Worm (Caenorhabditis elegans) whole organism, L4 larva: ENCODE measurements around the gene lys-2.

Experiments used
- D1046.2 ChIP-seq: fragments of 200-800 bp; sonication (Bioruptor generic); IDR thresholded peaks from 2 replicates; pipeline ENCODE4 v1.3.6; 2022; ENCODE audit warnings: missing genetic modification characterization, missing compliant biosample characterization
- T20F7.1 ChIP-seq: fragments of 200-800 bp; sonication (Bioruptor generic); optimal IDR thresholded peaks from 2 replicates; lab custom pipeline; 2018; ENCODE audit warnings: mild to moderate bottlenecking, missing genetic modification characterization, missing compliant biosample characterization
- T26A8.4 ChIP-seq: fragments of 200-800 bp; sonication (Bioruptor generic); IDR thresholded peaks from 2 replicates; pipeline ENCODE4 v1.3.6; 2022; ENCODE audit warnings: missing genetic modification characterization, missing compliant biosample characterization
- Y105C5A.15 ChIP-seq: fragments of 200-800 bp; sonication (Bioruptor generic); IDR thresholded peaks from 2 replicates; pipeline ENCODE4 v1.3.6; 2022; ENCODE audit warnings: missing genetic modification characterization, missing compliant biosample characterization
- Y75B8A.6 ChIP-seq: fragments of 200-800 bp; sonication (Bioruptor generic); IDR thresholded peaks from 2 replicates; pipeline ENCODE4 v1.3.6; 2022; ENCODE audit warnings: missing genetic modification reagents, missing genetic modification characterization, missing compliant biosample characterization
- aha-1 ChIP-seq: fragments of 150-350 bp; peaks from one replicate; lab custom pipeline; 2014; ENCODE audit warnings: missing biosample characterization, missing genetic modification characterization
- ama-1 ChIP-seq: fragments of 150-350 bp; optimal IDR thresholded peaks from 2 replicates; lab custom pipeline; 2014; ENCODE audit warnings: inconsistent platforms, mixed read lengths
- arid-1 ChIP-seq: fragments of 200-800 bp; sonication (Bioruptor generic); conservative IDR thresholded peaks from 2 replicates; pipeline ENCODE4 v1.3.6; 2022; ENCODE audit warnings: missing genetic modification reagents, missing genetic modification characterization, missing compliant biosample characterization
- ceh-20 ChIP-seq: fragments of 200-800 bp; sonication (Bioruptor generic); IDR thresholded peaks from 2 replicates; pipeline ENCODE4 v1.3.6; 2022; ENCODE audit warnings: missing genetic modification reagents, missing genetic modification characterization, missing compliant biosample characterization
- ceh-28 ChIP-seq: fragments of 150-350 bp; optimal IDR thresholded peaks from 2 replicates; lab custom pipeline; 2014; ENCODE audit warnings: missing biosample characterization, missing genetic modification reagents, missing genetic modification characterization
- cey-2 ChIP-seq: sonication (generic microtip); optimal IDR thresholded peaks from 3 replicates; lab custom pipeline; 2017; ENCODE audit warnings: missing genetic modification characterization, mild to moderate bottlenecking, missing compliant biosample characterization, antibody characterized with exemption, borderline replicate concordance; ENCODE audit not compliant: insufficient read depth
- ctbp-1 ChIP-seq: fragments of 200-800 bp; sonication (Bioruptor generic); IDR thresholded peaks from 2 replicates; pipeline ENCODE4 v1.3.6; 2022; ENCODE audit warnings: missing genetic modification reagents, missing genetic modification characterization, missing compliant biosample characterization
- daf-16 ChIP-seq, 3 experiments: sonication (generic microtip); optimal IDR thresholded peaks; 2 replicates each; lab custom pipeline; 2016 to 2017; ENCODE audit warnings: missing genetic modification characterization in 3 of 3, missing genetic modification reagents in 3 of 3, mild to moderate bottlenecking in 2 of 3, missing compliant biosample characterization in 2 of 3, missing biosample characterization in 1 of 3, moderate library complexity in 1 of 3
- dmd-8 ChIP-seq: fragments of 200-800 bp; sonication (Bioruptor generic); IDR thresholded peaks from 2 replicates; pipeline ENCODE4 v1.3.6; 2022; ENCODE audit warnings: missing genetic modification characterization, missing compliant biosample characterization
- dmd-9 ChIP-seq: fragments of 200-800 bp; sonication (Bioruptor generic); IDR thresholded peaks from 2 replicates; pipeline ENCODE4 v1.3.6; 2022; ENCODE audit warnings: missing genetic modification reagents, missing genetic modification characterization, missing compliant biosample characterization
- dve-1 ChIP-seq: sonication (generic microtip); optimal IDR thresholded peaks from 2 replicates; lab custom pipeline; 2017; ENCODE audit warnings: antibody characterized with exemption, mild to moderate bottlenecking, missing genetic modification characterization, missing compliant biosample characterization; ENCODE audit not compliant: insufficient read depth
- fos-1 ChIP-seq: fragments of 150-350 bp; optimal IDR thresholded peaks from 2 replicates; lab custom pipeline; 2014; ENCODE audit warnings: missing biosample characterization, missing genetic modification characterization
- hif-1 ChIP-seq, 2 experiments: sonication (generic microtip); optimal IDR thresholded peaks; 2 replicates each; lab custom pipeline; 2016 to 2017; ENCODE audit warnings: missing compliant biosample characterization in 2 of 2, missing genetic modification characterization in 2 of 2, missing genetic modification reagents in 2 of 2, missing genotype in 2 of 2, mild to moderate bottlenecking in 1 of 2
- hlh-30 ChIP-seq: sonication (generic microtip); optimal IDR thresholded peaks from 2 replicates; lab custom pipeline; 2017; ENCODE audit warnings: antibody characterized with exemption, mild to moderate bottlenecking, missing genetic modification characterization, missing compliant biosample characterization; ENCODE audit not compliant: insufficient read depth
- hmg-1.1 ChIP-seq: fragments of 200-800 bp; sonication (Bioruptor generic); IDR thresholded peaks from 2 replicates; pipeline ENCODE4 v1.3.6; 2022; ENCODE audit warnings: missing genetic modification reagents, missing genetic modification characterization, missing compliant biosample characterization
- lin-38 ChIP-seq: fragments of 200-800 bp; sonication (Bioruptor generic); IDR thresholded peaks from 2 replicates; pipeline ENCODE4 v1.3.6; 2022; ENCODE audit warnings: missing genetic modification reagents, missing genetic modification characterization, missing compliant biosample characterization
- lir-3 ChIP-seq: sonication (generic microtip); optimal IDR thresholded peaks from 2 replicates; lab custom pipeline; 2016; ENCODE audit warnings: mild to moderate bottlenecking, missing genetic modification characterization, missing compliant biosample characterization
- lsy-2 ChIP-seq, 2 experiments: fragments of 150-350 bp in 1 of 2; sonication (generic microtip) in 1 of 2; optimal IDR thresholded peaks; 2 replicates each; lab custom pipeline; 2014 to 2017; ENCODE audit warnings: missing biosample characterization in 2 of 2, missing genetic modification characterization in 2 of 2
- mdl-1 ChIP-seq, 2 experiments: fragments of 150-350 bp in 1 of 2; sonication (generic microtip) in 1 of 2; optimal IDR thresholded peaks; 2 replicates each; lab custom pipeline; 2014 to 2017; ENCODE audit warnings: missing biosample characterization in 2 of 2, missing genetic modification characterization in 2 of 2
- mep-1 ChIP-seq: fragments of 150-350 bp; sonication (generic microtip); optimal IDR thresholded peaks from 3 replicates; lab custom pipeline; 2014; ENCODE audit warnings: missing biosample characterization, missing genetic modification characterization
- mxl-3 ChIP-seq: fragments of 200-800 bp; sonication (Bioruptor generic); optimal IDR thresholded peaks from 2 replicates; lab custom pipeline; 2018; ENCODE audit warnings: mild to moderate bottlenecking, missing genetic modification characterization, missing compliant biosample characterization
- nhr-11 ChIP-seq: fragments of 150-350 bp; optimal IDR thresholded peaks from 2 replicates; lab custom pipeline; 2014; ENCODE audit warnings: missing biosample characterization, missing genetic modification characterization
- nhr-111 ChIP-seq: fragments of 200-800 bp; sonication (Bioruptor generic); optimal IDR thresholded peaks from 2 replicates; lab custom pipeline; 2018; ENCODE audit warnings: mild to moderate bottlenecking, missing genetic modification characterization, missing compliant biosample characterization
- nhr-237 ChIP-seq: sonication (generic microtip); optimal IDR thresholded peaks from 2 replicates; lab custom pipeline; 2017; ENCODE audit warnings: missing biosample characterization, missing genetic modification characterization
- nhr-28 ChIP-seq: fragments of 150-350 bp; optimal IDR thresholded peaks from 2 replicates; lab custom pipeline; 2014; ENCODE audit warnings: missing biosample characterization, missing genetic modification characterization
- nhr-48 ChIP-seq: sonication (generic microtip); optimal IDR thresholded peaks from 2 replicates; lab custom pipeline; 2016; ENCODE audit warnings: mild to moderate bottlenecking, missing genetic modification characterization, missing compliant biosample characterization
- nhr-76 ChIP-seq: fragments of 150-350 bp; optimal IDR thresholded peaks from 2 replicates; lab custom pipeline; 2014; ENCODE audit warnings: missing biosample characterization, missing genetic modification characterization
- pha-4 ChIP-seq, 2 experiments: fragments of 150-350 bp in 1 of 2; fragments of 200-800 bp in 1 of 2; sonication (Bioruptor generic) in 1 of 2; IDR thresholded peaks in 1 of 2; optimal IDR thresholded peaks in 1 of 2; 2 replicates each; pipeline versions ENCODE4 v1.3.6 to Lab custom; 2014 to 2022; ENCODE audit warnings: missing genetic modification characterization in 2 of 2, missing genetic modification reagents in 2 of 2, missing biosample characterization in 1 of 2, missing compliant biosample characterization in 1 of 2
- pqm-1 ChIP-seq: sonication (generic microtip); optimal IDR thresholded peaks from 2 replicates; lab custom pipeline; 2017; ENCODE audit warnings: missing biosample characterization, missing genetic modification characterization
- rbr-2 ChIP-seq: sonication (generic microtip); optimal IDR thresholded peaks from 2 replicates; lab custom pipeline; 2016; ENCODE audit warnings: missing genotype, missing genetic modification characterization, missing compliant biosample characterization
- spr-3 ChIP-seq: fragments of 200-800 bp; sonication (Bioruptor generic); optimal IDR thresholded peaks from 2 replicates; lab custom pipeline; 2018; ENCODE audit warnings: mild to moderate bottlenecking, missing genetic modification characterization, missing compliant biosample characterization
- vab-7 ChIP-seq: fragments of 200-800 bp; sonication (Bioruptor generic); IDR thresholded peaks from 2 replicates; pipeline ENCODE4 v1.3.6; 2022; ENCODE audit warnings: missing genetic modification reagents, missing genetic modification characterization, missing compliant biosample characterization
- zag-1 ChIP-seq: fragments of 150-350 bp; optimal IDR thresholded peaks from 2 replicates; lab custom pipeline; 2014; ENCODE audit warnings: missing biosample characterization, missing genetic modification characterization
- zip-2 ChIP-seq: fragments of 150-350 bp; optimal IDR thresholded peaks from 2 replicates; lab custom pipeline; 2014; ENCODE audit warnings: missing biosample characterization, missing genetic modification characterization

The lys-2 gene

DNA sequence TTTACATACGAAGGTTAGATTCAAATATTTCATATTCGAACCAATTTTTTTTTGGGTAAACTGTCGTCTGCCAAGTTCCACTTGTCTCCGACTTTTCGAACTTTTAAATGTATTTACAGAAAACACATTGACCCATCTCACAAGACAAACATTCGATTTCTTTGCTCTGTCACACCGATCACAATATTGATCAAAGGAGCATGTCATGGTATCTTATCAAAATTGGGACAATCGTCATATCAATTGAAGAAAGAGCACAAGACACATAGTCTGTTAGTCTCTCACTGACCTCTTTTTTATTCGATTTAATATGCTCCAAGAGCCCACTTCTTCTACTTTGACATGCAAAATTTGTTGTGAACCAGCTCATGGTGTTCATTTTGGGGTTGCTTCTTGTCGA, 25.2 kb downstream of the lys-2 start, which contains the start of gene nhr-232 (continued):
- no peak for TF ChIP-seq vab-7
- no peak for TF ChIP-seq fos-1 (tag; lab: Kevin White, UChicago)
- TF ChIP-seq, all 104 proteins: peak for 12

DNA sequence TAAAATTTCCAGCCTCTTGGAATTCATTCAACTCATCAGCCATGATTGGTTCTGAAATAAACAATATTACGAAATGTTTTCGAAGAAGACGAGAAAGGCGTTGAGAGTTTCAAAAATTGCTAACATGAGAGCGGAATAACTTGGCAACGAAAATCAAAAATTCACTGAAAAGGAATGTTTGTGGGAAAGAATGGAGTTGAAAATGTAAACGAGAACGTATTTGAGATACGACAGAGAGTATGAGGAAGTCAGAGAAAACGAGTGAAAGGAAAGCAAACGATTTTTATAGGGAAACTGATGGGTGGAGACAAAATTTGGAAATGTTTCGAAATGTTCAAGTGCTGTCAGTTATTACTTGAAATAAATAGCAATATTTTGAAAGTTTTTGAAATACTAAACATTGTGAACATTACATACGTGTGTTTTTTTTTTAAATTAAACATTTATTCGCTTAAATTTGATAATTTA, 26.2 kb downstream of the lys-2 start, which contains the start of gene rop-1:
Gene rop-1, minus strand, starts transcription at position 51 of the 468 bp plus-strand sequence.
- TF ChIP-seq nhr-28 (tag; lab: Kevin White, UChicago) (peak; percentile 37), nhr-48 (tag; lab: Kevin White, UChicago) (no peak), pqm-1 (peak; percentile 12), rbr-2 (no peak), zip-2 (tag; lab: Kevin White, UChicago) (peak; percentile 94), pha-4 (GFP tag; IDR thresholded peaks at IDR 0.05; lab: Robert Waterston, UW) (no peak), pha-4 (tag; optimal IDR thresholded peaks at IDR 0.05; lab: Kevin White, UChicago) (peak; percentile 68), ama-1 (lab: Kevin White, UChicago) (peak; percentile 59), mdl-1 (tag; optimal IDR thresholded peaks at IDR 0.05; lab: Kevin White, UChicago) (no peak), cey-2 (no peak), ceh-28 (tag; lab: Kevin White, UChicago) (no peak), daf-16 (GFP tag; optimal IDR thresholded peaks at IDR 0.05; lab: Kevin White, UChicago) (no peak), daf-16 (tag; optimal IDR thresholded peaks at IDR 0.05; lab: Kevin White, UChicago) (peak; percentile 64), dmd-8 (GFP tag; lab: Robert Waterston, UW) (no peak), dve-1 (peak; percentile 58)

DNA sequence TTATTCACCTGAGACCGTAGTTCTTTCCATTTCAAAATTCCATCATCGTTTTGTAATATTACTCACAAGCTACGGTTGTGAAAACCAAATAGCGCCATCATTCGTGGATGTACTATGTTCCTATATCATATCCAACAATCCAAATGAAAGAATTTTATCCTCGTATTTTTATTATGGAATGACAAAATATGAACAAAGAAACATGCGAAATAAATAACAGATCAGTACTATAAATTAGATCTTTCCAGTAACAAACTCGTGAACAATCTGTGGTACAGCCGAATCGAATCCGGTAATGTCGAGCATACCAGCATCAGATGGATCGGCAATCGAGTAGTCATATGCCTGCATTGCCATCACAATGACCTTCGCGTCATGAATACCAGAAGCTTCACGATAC, 28.6 kb downstream of the lys-2 start:
- TF ChIP-seq mep-1 (tag; lab: Kevin White, UChicago): peak; percentile 8
- TF ChIP-seq mxl-3 (GFP tag; lab: Kevin White, UChicago): no peak
- TF ChIP-seq spr-3: no peak
- no peak for TF ChIP-seq nhr-11
- peak; percentile 76 for TF ChIP-seq aha-1
- TF ChIP-seq ceh-20 (GFP tag; lab: Robert Waterston, UW): no peak
- no peak for TF ChIP-seq Y75B8A.6 (GFP tag; lab: Robert Waterston, UW)
- TF ChIP-seq dmd-9 (GFP tag; lab: Robert Waterston, UW): no peak
- no peak for TF ChIP-seq Y105C5A.15 (GFP tag; lab: Robert Waterston, UW)
- TF ChIP-seq hlh-30: no peak
- no peak for TF ChIP-seq hmg-1.1 (GFP tag; lab: Robert Waterston, UW)
- TF ChIP-seq arid-1 (GFP tag; lab: Robert Waterston, UW): no peak
- no peak for TF ChIP-seq nhr-111 (GFP tag; lab: Kevin White, UChicago)
- TF ChIP-seq ctbp-1 (GFP tag; lab: Robert Waterston, UW): no peak
- no peak for TF ChIP-seq zip-2 (tag; lab: Kevin White, UChicago)
- TF ChIP-seq lin-38: no peak
- no peak for TF ChIP-seq D1046.2
- TF ChIP-seq ama-1 (lab: Kevin White, UChicago): peak; percentile 80
- TF ChIP-seq nhr-76 (tag; lab: Kevin White, UChicago): no peak
- TF ChIP-seq T26A8.4: no peak
- no peak for TF ChIP-seq T20F7.1 (GFP tag; lab: Kevin White, UChicago)
- TF ChIP-seq lir-3 (tag; lab: Kevin White, UChicago): no peak
- no peak for TF ChIP-seq zag-1 (tag; lab: Kevin White, UChicago)
- no peak for TF ChIP-seq nhr-237 (tag; lab: Kevin White, UChicago)
- peak in 1 of 2 experiments; percentile 41 for TF ChIP-seq lsy-2 (tag; optimal IDR thresholded peaks at IDR 0.05; lab: Kevin White, UChicago)
- peak; percentile 23 for TF ChIP-seq fos-1 (tag; lab: Kevin White, UChicago)
- TF ChIP-seq hif-1 (tag; optimal IDR thresholded peaks at IDR 0.05; lab: Kevin White, UChicago): no peak
- no peak for TF ChIP-seq daf-16 (GFP tag; optimal IDR thresholded peaks at IDR 0.05; lab: Kevin White, UChicago)
- TF ChIP-seq daf-16 (tag; optimal IDR thresholded peaks at IDR 0.05; lab: Kevin White, UChicago): peak; percentile 15
- TF ChIP-seq, all 104 proteins: peak for 6
